Worm (Caenorhabditis elegans) whole organism, young adult: ENCODE results near the gene M153.5.

ENCODE experiments used
- B0035.1 ChIP-seq: sonication (generic microtip); optimal IDR thresholded peaks from 2 replicates; lab custom pipeline; 2016; ENCODE audit warnings: missing genetic modification characterization, mild to moderate bottlenecking, missing compliant biosample characterization, missing genotype, missing genetic modification reagents
- B0336.3 ChIP-seq: fragments of 200-800 bp; sonication (Bioruptor generic); IDR thresholded peaks from 2 replicates; pipeline ENCODE4 v1.3.6; 2022; ENCODE audit warnings: missing genetic modification characterization, missing compliant biosample characterization
- F33H1.4 ChIP-seq: fragments of 200-800 bp; sonication (Bioruptor generic); IDR thresholded peaks from 2 replicates; pipeline ENCODE4 v1.3.6; 2022; ENCODE audit warnings: missing genetic modification reagents, missing genetic modification characterization, missing compliant biosample characterization
- F39B2.1 ChIP-seq: fragments of 200-800 bp; sonication (Bioruptor generic); IDR thresholded peaks from 2 replicates; pipeline ENCODE4 v1.3.6; 2022; ENCODE audit warnings: missing genetic modification reagents, missing genetic modification characterization, missing compliant biosample characterization
- F52B5.7 ChIP-seq: sonication (generic microtip); optimal IDR thresholded peaks from 2 replicates; lab custom pipeline; 2016; ENCODE audit warnings: mild to moderate bottlenecking, missing genetic modification characterization, missing compliant biosample characterization
- F55B11.4 ChIP-seq: sonication (generic microtip); optimal IDR thresholded peaks from 2 replicates; lab custom pipeline; 2016; ENCODE audit warnings: missing compliant biosample characterization, missing genetic modification characterization, borderline replicate concordance; ENCODE audit not compliant: insufficient read depth
- F57A8.1 ChIP-seq: fragments of 200-800 bp; sonication (Bioruptor generic); optimal IDR thresholded peaks from 2 replicates; lab custom pipeline; 2018; ENCODE audit warnings: mild to moderate bottlenecking, missing genetic modification characterization, moderate library complexity, missing compliant biosample characterization
- K11D2.4 ChIP-seq: fragments of 200-800 bp; sonication (Bioruptor generic); IDR thresholded peaks from 2 replicates; pipeline ENCODE4 v1.3.6; 2022; ENCODE audit warnings: missing genetic modification reagents, missing genetic modification characterization, missing compliant biosample characterization
- T07F8.4 ChIP-seq: sonication (generic microtip); optimal IDR thresholded peaks from 2 replicates; lab custom pipeline; 2016; ENCODE audit warnings: mild to moderate bottlenecking, missing genetic modification characterization, moderate library complexity, missing compliant biosample characterization
- T26A5.8 ChIP-seq: sonication (generic microtip); optimal IDR thresholded peaks from 2 replicates; lab custom pipeline; 2016; ENCODE audit warnings: missing genetic modification characterization, missing compliant biosample characterization
- Y95B8A.8 ChIP-seq: fragments of 200-800 bp; sonication (Bioruptor generic); IDR thresholded peaks from 2 replicates; pipeline ENCODE4 v1.3.6; 2022; ENCODE audit warnings: missing genetic modification reagents, missing genetic modification characterization, missing compliant biosample characterization
- akir-1 ChIP-seq: fragments of 200-800 bp; sonication (Bioruptor generic); optimal IDR thresholded peaks from 2 replicates; lab custom pipeline; 2018; ENCODE audit warnings: mild to moderate bottlenecking, missing genetic modification characterization, moderate library complexity, missing compliant biosample characterization
- ama-1 ChIP-seq, 3 experiments: fragments of 150-350 bp in 1 of 3; sonication (generic microtip) in 2 of 3; optimal IDR thresholded peaks; 2 replicates each; lab custom pipeline; 2014 to 2018; ENCODE audit warnings: missing biosample characterization in 2 of 3, missing genetic modification characterization in 2 of 3, missing genetic modification reagents in 2 of 3
- aptf-2 ChIP-seq: fragments of 200-800 bp; sonication (Bioruptor generic); conservative IDR thresholded peaks from 2 replicates; pipeline ENCODE4 v1.3.6; 2022; ENCODE audit warnings: missing genetic modification reagents, missing genetic modification characterization, missing compliant biosample characterization
- aptf-3 ChIP-seq: fragments of 200-800 bp; sonication (Bioruptor generic); IDR thresholded peaks from 2 replicates; pipeline ENCODE4 v1.3.6; 2022; ENCODE audit warnings: missing genetic modification characterization, missing compliant biosample characterization
- athp-1 ChIP-seq: sonication (generic microtip); optimal IDR thresholded peaks from 2 replicates; lab custom pipeline; 2017; ENCODE audit warnings: mild to moderate bottlenecking, missing genetic modification characterization, missing compliant biosample characterization
- attf-3 ChIP-seq: fragments of 200-800 bp; sonication (Bioruptor generic); conservative IDR thresholded peaks from 2 replicates; pipeline ENCODE4 v1.3.6; 2022; ENCODE audit warnings: missing genetic modification reagents, missing genetic modification characterization, missing compliant biosample characterization
- bed-1 ChIP-seq: fragments of 200-800 bp; sonication (Bioruptor generic); IDR thresholded peaks from 2 replicates; pipeline ENCODE4 v1.3.6; 2022; ENCODE audit warnings: missing genetic modification reagents, missing genetic modification characterization, missing compliant biosample characterization
- ceh-27 ChIP-seq: fragments of 200-800 bp; sonication (Bioruptor generic); optimal IDR thresholded peaks from 2 replicates; lab custom pipeline; 2018; ENCODE audit warnings: mild to moderate bottlenecking, missing genetic modification characterization, moderate library complexity, missing compliant biosample characterization
- ceh-91 ChIP-seq: fragments of 200-800 bp; sonication (Bioruptor generic); IDR thresholded peaks from 2 replicates; pipeline ENCODE4 v1.3.6; 2022; ENCODE audit warnings: missing genetic modification reagents, missing genetic modification characterization, missing compliant biosample characterization
- dox-1 ChIP-seq: fragments of 200-800 bp; sonication (Bioruptor generic); IDR thresholded peaks from 2 replicates; pipeline ENCODE4 v1.3.6; 2022; ENCODE audit warnings: missing genetic modification reagents, missing genetic modification characterization, missing compliant biosample characterization
- efl-1 ChIP-seq: fragments of 150-350 bp; optimal IDR thresholded peaks from 2 replicates; lab custom pipeline; 2014; ENCODE audit warnings: missing biosample characterization, missing genetic modification reagents, missing genetic modification characterization
- egl-18 ChIP-seq: fragments of 200-800 bp; sonication (Bioruptor generic); IDR thresholded peaks from 2 replicates; pipeline ENCODE4 v1.3.6; 2022; ENCODE audit warnings: missing genetic modification reagents, missing genetic modification characterization, missing compliant biosample characterization
- let-526 ChIP-seq: fragments of 200-800 bp; sonication (Bioruptor generic); IDR thresholded peaks from 2 replicates; pipeline ENCODE4 v1.3.6; 2022; ENCODE audit warnings: missing genetic modification reagents, missing genetic modification characterization, missing compliant biosample characterization
- lir-1 ChIP-seq: fragments of 200-800 bp; sonication (Bioruptor generic); conservative IDR thresholded peaks from 2 replicates; pipeline ENCODE4 v1.3.6; 2022; ENCODE audit warnings: missing genetic modification reagents, missing genetic modification characterization, missing compliant biosample characterization
- lsy-27 ChIP-seq: sonication (generic microtip); optimal IDR thresholded peaks from 2 replicates; lab custom pipeline; 2017; ENCODE audit warnings: missing genetic modification characterization, mild to moderate bottlenecking, missing compliant biosample characterization, antibody characterized with exemption, missing genotype, borderline replicate concordance; ENCODE audit not compliant: insufficient read depth
- madf-3 ChIP-seq: fragments of 200-800 bp; sonication (Bioruptor generic); IDR thresholded peaks from 2 replicates; pipeline ENCODE4 v1.3.6; 2022; ENCODE audit warnings: missing genetic modification reagents, missing genetic modification characterization, missing compliant biosample characterization
- madf-6 ChIP-seq: fragments of 200-800 bp; sonication (Bioruptor generic); IDR thresholded peaks from 2 replicates; pipeline ENCODE4 v1.3.6; 2022; ENCODE audit warnings: missing genetic modification reagents, missing genetic modification characterization, missing compliant biosample characterization
- nfya-2 ChIP-seq: fragments of 200-800 bp; sonication (Bioruptor generic); IDR thresholded peaks from 2 replicates; pipeline ENCODE4 v1.3.6; 2022; ENCODE audit warnings: missing genetic modification reagents, missing genetic modification characterization, missing compliant biosample characterization
- pbrm-1 ChIP-seq: fragments of 200-800 bp; sonication (Bioruptor generic); IDR thresholded peaks from 2 replicates; pipeline ENCODE4 v1.3.6; 2022; ENCODE audit warnings: missing genetic modification reagents, missing genetic modification characterization, missing compliant biosample characterization
- pha-4 ChIP-seq: fragments of 150-350 bp; sonication (generic microtip); optimal IDR thresholded peaks from 2 replicates; lab custom pipeline; 2014; ENCODE audit warnings: missing biosample characterization, missing genetic modification reagents, missing genetic modification characterization
- rcor-1 ChIP-seq: fragments of 200-800 bp; sonication (Bioruptor generic); IDR thresholded peaks from 2 replicates; pipeline ENCODE4 v1.3.6; 2022; ENCODE audit warnings: missing genetic modification reagents, missing genetic modification characterization, missing compliant biosample characterization
- rpc-1 ChIP-seq, 2 experiments: fragments of 150-350 bp in 1 of 2; sonication (generic microtip) in 1 of 2; optimal IDR thresholded peaks; 2 replicates each; lab custom pipeline; 2014 to 2018; ENCODE audit warnings: missing biosample characterization in 1 of 2, missing genetic modification characterization in 1 of 2, missing genetic modification reagents in 1 of 2, missing genotype in 1 of 2
- sdz-38 ChIP-seq: sonication (generic microtip); optimal IDR thresholded peaks from 2 replicates; lab custom pipeline; 2016; ENCODE audit warnings: missing genotype, missing genetic modification characterization, missing compliant biosample characterization
- tbx-9 ChIP-seq: sonication (generic microtip); optimal IDR thresholded peaks from 2 replicates; lab custom pipeline; 2016; ENCODE audit warnings: borderline replicate concordance, missing genetic modification characterization, inconsistent platforms, missing compliant biosample characterization
- tlf-1 ChIP-seq: fragments of 200-800 bp; sonication (Bioruptor generic); optimal IDR thresholded peaks from 2 replicates; lab custom pipeline; 2018; ENCODE audit warnings: mild to moderate bottlenecking, missing genetic modification characterization, missing compliant biosample characterization
- ztf-22 ChIP-seq: fragments of 200-800 bp; sonication (Bioruptor generic); optimal IDR thresholded peaks from 2 replicates; lab custom pipeline; 2018; ENCODE audit warnings: mild to moderate bottlenecking, missing genetic modification characterization, moderate library complexity, missing compliant biosample characterization
- ztf-6 ChIP-seq: fragments of 200-800 bp; sonication (Bioruptor generic); IDR thresholded peaks from 2 replicates; pipeline ENCODE4 v1.3.6; 2022; ENCODE audit warnings: missing genetic modification reagents, missing genetic modification characterization, missing compliant biosample characterization

The M153.5 gene

ce11 chrX:12114024-12114423 is 29.8 kb upstream of the M153.5 start, which contains the start of gene lgc-15:
Gene lgc-15, plus strand, starts transcription at chrX:12114324.
- no peak for TF ChIP-seq ztf-22
- no peak for TF ChIP-seq attf-3 (GFP tag; lab: Robert Waterston, UW)
- TF ChIP-seq sdz-38: no peak
- TF ChIP-seq lir-1 (GFP tag; lab: Robert Waterston, UW): no peak
- no peak for TF ChIP-seq efl-1
- no peak for TF ChIP-seq rcor-1 (GFP tag; lab: Robert Waterston, UW)
- no peak for TF ChIP-seq aptf-2
- no peak for TF ChIP-seq athp-1 (tag; lab: Kevin White, UChicago)
- no peak for TF ChIP-seq ceh-27
- TF ChIP-seq akir-1 (GFP tag; lab: Kevin White, UChicago): no peak
- TF ChIP-seq F39B2.1 (GFP tag; lab: Robert Waterston, UW): no peak
- no peak for TF ChIP-seq ceh-91 (GFP tag; lab: Robert Waterston, UW)
- TF ChIP-seq F52B5.7: no peak

- TF ChIP-seq nfya-2 (GFP tag; lab: Robert Waterston, UW): no peak
- TF ChIP-seq ztf-6 (GFP tag; lab: Robert Waterston, UW): no peak
- TF ChIP-seq madf-6 (GFP tag; lab: Robert Waterston, UW): no peak
- TF ChIP-seq ceh-91 (GFP tag; lab: Robert Waterston, UW): no peak
- no peak for TF ChIP-seq sdz-38
- TF ChIP-seq T26A5.8 (tag; lab: Kevin White, UChicago): no peak
- TF ChIP-seq rpc-1 (optimal IDR thresholded peaks at IDR 0.05; lab: Kevin White, UChicago): no peak
- TF ChIP-seq rpc-1 (tag; optimal IDR thresholded peaks at IDR 0.05; lab: Kevin White, UChicago): no peak
- no peak for TF ChIP-seq rcor-1 (GFP tag; lab: Robert Waterston, UW)
- no peak for TF ChIP-seq athp-1 (tag; lab: Kevin White, UChicago)
- no peak for TF ChIP-seq lsy-27 (tag; lab: Kevin White, UChicago)
- TF ChIP-seq T07F8.4 (tag; lab: Kevin White, UChicago): no peak
- no peak for TF ChIP-seq tbx-9
- no peak for TF ChIP-seq pbrm-1
- TF ChIP-seq F33H1.4 (GFP tag; lab: Robert Waterston, UW): no peak
These were observed 25.5 kb upstream of the M153.5 start, which contains the start of gene lgc-16 for ce11 chrX:12118340-12118739. Gene lgc-16, plus strand, starts transcription at chrX:12118640.

- TF ChIP-seq F52B5.7 (no peak), B0336.3 (GFP tag; lab: Robert Waterston, UW) (no peak), B0035.1 (tag; lab: Kevin White, UChicago) (no peak), pha-4 (tag; lab: Kevin White, UChicago) (no peak), bed-1 (GFP tag; lab: Robert Waterston, UW) (no peak), F39B2.1 (GFP tag; lab: Robert Waterston, UW) (no peak), ceh-27 (no peak), aptf-3 (no peak), Y95B8A.8 (no peak), egl-18 (GFP tag; lab: Robert Waterston, UW) (no peak), K11D2.4 (GFP tag; lab: Robert Waterston, UW) (no peak), tbx-9 (no peak)
These were observed 22.5 kb upstream of the M153.5 start, which contains the start of gene lgc-17 for ce11 chrX:12121285-12121684. Gene lgc-17, plus strand, starts transcription at chrX:12121585.

- no peak for TF ChIP-seq F57A8.1 (GFP tag; lab: Kevin White, UChicago)
- no peak for TF ChIP-seq F33H1.4 (GFP tag; lab: Robert Waterston, UW)
- no peak for TF ChIP-seq tlf-1 (GFP tag; lab: Kevin White, UChicago)
- no peak for TF ChIP-seq pbrm-1
- TF ChIP-seq madf-3 (GFP tag; lab: Robert Waterston, UW): no peak
- no peak for TF ChIP-seq let-526 (GFP tag; lab: Robert Waterston, UW)
- TF ChIP-seq ama-1 (optimal IDR thresholded peaks at IDR 0.05; lab: Kevin White, UChicago): no peak
- no peak for TF ChIP-seq ama-1 (GFP tag; optimal IDR thresholded peaks at IDR 0.05; lab: Kevin White, UChicago)
- TF ChIP-seq F55B11.4: no peak
- no peak for TF ChIP-seq dox-1 (GFP tag; lab: Robert Waterston, UW)
These were observed 20.6 kb upstream of the M153.5 start, which contains the start of gene T01H10.11 for ce11 chrX:12123152-12123551. Gene T01H10.11, plus strand, starts transcription at chrX:12123452.
